Worm (Caenorhabditis elegans) whole organism, L2 larva: ENCODE results near the gene clec-160.
A peak's percentile ranks its signal among the peaks of the same experiment; 100 is the strongest.

Experiments
- C34F6.9 ChIP-seq: fragments of 150-350 bp; optimal IDR thresholded peaks from 2 replicates; lab custom pipeline; 2014; ENCODE audit warnings: missing biosample characterization, missing genetic modification characterization
- F13H6.1 ChIP-seq: sonication (generic microtip); optimal IDR thresholded peaks from 2 replicates; lab custom pipeline; 2016; ENCODE audit warnings: missing genetic modification characterization, missing compliant biosample characterization
- R02D3.7 ChIP-seq: fragments of 150-350 bp; optimal IDR thresholded peaks from 2 replicates; lab custom pipeline; 2014; ENCODE audit warnings: missing biosample characterization, missing genetic modification characterization
- Y55F3AM.14 ChIP-seq: fragments of 200-800 bp; sonication (Bioruptor generic); optimal IDR thresholded peaks from 2 replicates; lab custom pipeline; 2018; ENCODE audit warnings: mild to moderate bottlenecking, missing genetic modification characterization, missing compliant biosample characterization
- ZK546.5 ChIP-seq: sonication (generic microtip); optimal IDR thresholded peaks from 2 replicates; lab custom pipeline; 2017; ENCODE audit warnings: missing biosample characterization, missing genetic modification characterization
- alr-1 ChIP-seq: fragments of 150-350 bp; optimal IDR thresholded peaks from 2 replicates; lab custom pipeline; 2014; ENCODE audit warnings: missing biosample characterization, missing genetic modification characterization
- aly-2 ChIP-seq: fragments of 150-350 bp; optimal IDR thresholded peaks from 2 replicates; lab custom pipeline; 2014; ENCODE audit warnings: missing biosample characterization, missing genetic modification characterization
- ceh-16 ChIP-seq: fragments of 150-350 bp; optimal IDR thresholded peaks from 2 replicates; lab custom pipeline; 2014; ENCODE audit warnings: missing biosample characterization, missing genetic modification characterization
- ceh-82 ChIP-seq: fragments of 150-350 bp; optimal IDR thresholded peaks from 2 replicates; lab custom pipeline; 2014; ENCODE audit warnings: missing biosample characterization, missing genetic modification characterization
- crh-2 ChIP-seq: sonication (generic microtip); optimal IDR thresholded peaks from 2 replicates; lab custom pipeline; 2017; ENCODE audit warnings: missing biosample characterization, missing genetic modification characterization
- dmd-4 ChIP-seq: sonication (generic microtip); optimal IDR thresholded peaks from 2 replicates; lab custom pipeline; 2017; ENCODE audit warnings: missing biosample characterization, missing genetic modification characterization
- egl-27 ChIP-seq: sonication (generic microtip); optimal IDR thresholded peaks from 3 replicates; lab custom pipeline; 2017; ENCODE audit warnings: missing biosample characterization, missing genetic modification reagents, missing genetic modification characterization
- elt-1 ChIP-seq: fragments of 150-350 bp; optimal IDR thresholded peaks from 2 replicates; lab custom pipeline; 2014; ENCODE audit warnings: missing biosample characterization, missing genetic modification characterization
- elt-3 ChIP-seq: sonication (generic microtip); optimal IDR thresholded peaks from 2 replicates; lab custom pipeline; 2017; ENCODE audit warnings: missing biosample characterization, missing genetic modification characterization
- fos-1 ChIP-seq: fragments of 150-350 bp; optimal IDR thresholded peaks from 2 replicates; lab custom pipeline; 2014; ENCODE audit warnings: missing biosample characterization, missing genetic modification characterization
- gmeb-1 ChIP-seq: fragments of 150-350 bp; optimal IDR thresholded peaks from 2 replicates; lab custom pipeline; 2014; ENCODE audit warnings: missing biosample characterization, missing genetic modification characterization
- lin-39 ChIP-seq: fragments of 150-350 bp; optimal IDR thresholded peaks from 2 replicates; lab custom pipeline; 2014; ENCODE audit warnings: missing biosample characterization, missing genetic modification reagents, missing genetic modification characterization
- lsy-2 ChIP-seq, 2 experiments: fragments of 150-350 bp in 1 of 2; sonication (generic microtip) in 1 of 2; optimal IDR thresholded peaks; 2 replicates each; lab custom pipeline; 2014 to 2017; ENCODE audit warnings: missing biosample characterization in 2 of 2, missing genetic modification characterization in 2 of 2
- mab-5 ChIP-seq: fragments of 150-350 bp; optimal IDR thresholded peaks from 2 replicates; lab custom pipeline; 2014; ENCODE audit warnings: missing biosample characterization, missing genetic modification characterization
- mbf-1 ChIP-seq: sonication (generic microtip); optimal IDR thresholded peaks from 2 replicates; lab custom pipeline; 2017; ENCODE audit warnings: missing biosample characterization, missing genetic modification characterization
- mdl-1 ChIP-seq, 2 experiments: fragments of 150-350 bp in 1 of 2; sonication (generic microtip) in 1 of 2; optimal IDR thresholded peaks; 2 replicates each; lab custom pipeline; 2017; ENCODE audit warnings: missing biosample characterization in 2 of 2, missing genetic modification characterization in 2 of 2
- nhr-12 ChIP-seq: fragments of 150-350 bp; optimal IDR thresholded peaks from 2 replicates; lab custom pipeline; 2014; ENCODE audit warnings: missing biosample characterization, missing genetic modification characterization
- nhr-129 ChIP-seq: fragments of 150-350 bp; optimal IDR thresholded peaks from 2 replicates; lab custom pipeline; 2014; ENCODE audit warnings: missing biosample characterization, missing genetic modification characterization
- nhr-21 ChIP-seq: fragments of 150-350 bp; optimal IDR thresholded peaks from 2 replicates; lab custom pipeline; 2014; ENCODE audit warnings: missing biosample characterization, missing genetic modification characterization
- nhr-23 ChIP-seq: fragments of 150-350 bp; optimal IDR thresholded peaks from 2 replicates; lab custom pipeline; 2014; ENCODE audit warnings: missing biosample characterization, missing genetic modification reagents, missing genetic modification characterization
- nhr-237 ChIP-seq: fragments of 150-350 bp; optimal IDR thresholded peaks from 2 replicates; lab custom pipeline; 2014; ENCODE audit warnings: missing biosample characterization, missing genetic modification characterization
- nhr-25 ChIP-seq: fragments of 150-350 bp; sonication (generic microtip); optimal IDR thresholded peaks from 3 replicates; lab custom pipeline; 2014; ENCODE audit warnings: missing biosample characterization, missing genetic modification characterization
- nhr-6 ChIP-seq: fragments of 150-350 bp; optimal IDR thresholded peaks from 2 replicates; lab custom pipeline; 2014; ENCODE audit warnings: missing biosample characterization, missing genetic modification characterization
- sem-4 ChIP-seq: fragments of 150-350 bp; optimal IDR thresholded peaks from 2 replicates; lab custom pipeline; 2014; ENCODE audit warnings: missing biosample characterization, missing genetic modification reagents, missing genetic modification characterization
- skn-1 ChIP-seq: sonication (generic microtip); optimal IDR thresholded peaks from 2 replicates; lab custom pipeline; 2017; ENCODE audit warnings: missing biosample characterization, missing genetic modification characterization
- sma-3 ChIP-seq: sonication (generic microtip); optimal IDR thresholded peaks from 2 replicates; lab custom pipeline; 2016; ENCODE audit warnings: missing genetic modification reagents, missing genetic modification characterization, missing compliant biosample characterization
- sma-9 ChIP-seq, 2 experiments: fragments of 150-350 bp in 1 of 2; sonication (generic microtip) in 1 of 2; optimal IDR thresholded peaks; 2 replicates each; lab custom pipeline; 2014 to 2016; ENCODE audit warnings: missing genetic modification characterization in 2 of 2, mild to moderate bottlenecking in 1 of 2, missing biosample characterization in 1 of 2, missing compliant biosample characterization in 1 of 2, missing genetic modification reagents in 1 of 2, moderate library complexity in 1 of 2
- unc-55 ChIP-seq: fragments of 150-350 bp; sonication (generic microtip); optimal IDR thresholded peaks from 3 replicates; lab custom pipeline; 2014; ENCODE audit warnings: missing biosample characterization, missing genetic modification reagents, missing genetic modification characterization
- unc-62 ChIP-seq: fragments of 150-350 bp; optimal IDR thresholded peaks from 2 replicates; lab custom pipeline; 2014; ENCODE audit warnings: missing biosample characterization, missing genetic modification reagents, missing genetic modification characterization
- zag-1 ChIP-seq: fragments of 150-350 bp; optimal IDR thresholded peaks from 2 replicates; lab custom pipeline; 2014; ENCODE audit warnings: missing biosample characterization, missing genetic modification characterization
- ztf-11 ChIP-seq: sonication (generic microtip); optimal IDR thresholded peaks from 2 replicates; lab custom pipeline; 2017; ENCODE audit warnings: missing biosample characterization, missing genetic modification characterization
- ztf-4 ChIP-seq: fragments of 150-350 bp; optimal IDR thresholded peaks from 2 replicates; lab custom pipeline; 2014; ENCODE audit warnings: missing biosample characterization, missing genetic modification characterization

The clec-160 gene

DNA sequence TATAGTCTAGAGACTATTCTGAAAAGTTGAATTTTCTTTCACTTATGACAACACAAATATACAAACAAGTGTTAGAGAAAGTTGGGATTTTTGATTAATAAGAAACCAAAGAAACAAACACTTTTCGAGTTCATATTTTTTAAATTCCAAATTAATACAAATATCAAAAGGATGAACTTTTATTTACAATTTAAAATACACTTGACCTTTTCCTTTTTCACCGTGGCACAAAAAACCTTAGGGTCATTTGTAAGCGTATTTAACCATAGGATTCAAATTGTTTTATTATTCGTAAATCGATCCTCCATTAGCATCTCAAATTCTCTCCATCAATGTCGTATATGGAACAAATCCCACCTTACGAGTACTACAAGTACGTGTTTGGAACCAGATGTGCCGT lies 39.9 kb downstream of the clec-160 start, which contains the start of gene C02F5.5:
C02F5.5 (plus strand) TSS at position 301 of the 400 bp plus-strand sequence.
- TF ChIP-seq dmd-4 (tag; lab: Kevin White, UChicago): no peak
- no peak for TF ChIP-seq mbf-1 (tag; lab: Kevin White, UChicago)
- TF ChIP-seq ceh-16 (tag; lab: Kevin White, UChicago): no peak
- no peak for TF ChIP-seq ceh-82 (tag; lab: Kevin White, UChicago)
- no peak for TF ChIP-seq nhr-21 (tag; lab: Kevin White, UChicago)
- no peak for TF ChIP-seq elt-1 (tag; lab: Kevin White, UChicago)
- no peak for TF ChIP-seq lin-39 (tag; lab: Kevin White, UChicago)
- no peak for TF ChIP-seq ztf-11 (tag; lab: Kevin White, UChicago)
- no peak for TF ChIP-seq nhr-6 (tag; lab: Kevin White, UChicago)
- TF ChIP-seq R02D3.7 (tag; lab: Kevin White, UChicago): no peak

DNA sequence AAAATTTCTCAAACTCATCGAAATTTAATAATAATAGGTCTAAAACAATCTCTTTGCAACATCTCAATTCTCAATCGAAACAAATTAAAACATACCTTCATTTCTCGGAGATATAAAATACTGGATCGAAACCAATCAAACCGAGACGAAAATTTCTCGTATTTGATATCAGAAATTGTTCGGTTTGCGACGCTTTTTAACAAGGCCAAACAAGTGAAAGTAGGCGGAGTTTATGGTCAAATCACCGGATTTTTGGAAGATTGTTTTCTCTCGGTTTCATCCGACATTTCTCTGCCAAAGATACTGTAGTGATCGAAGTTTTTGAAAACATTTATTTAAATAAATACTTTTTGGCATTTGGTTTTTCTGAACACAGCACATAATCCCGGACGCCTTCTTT lies 40.4 kb downstream of the clec-160 start, which contains the start of gene C02F5.14:
C02F5.14 (minus strand) TSS at position 157 of the 400 bp plus-strand sequence.
- TF ChIP-seq sem-4 (tag; lab: Kevin White, UChicago): no peak
- TF ChIP-seq aly-2 (tag; lab: Kevin White, UChicago): no peak

DNA sequence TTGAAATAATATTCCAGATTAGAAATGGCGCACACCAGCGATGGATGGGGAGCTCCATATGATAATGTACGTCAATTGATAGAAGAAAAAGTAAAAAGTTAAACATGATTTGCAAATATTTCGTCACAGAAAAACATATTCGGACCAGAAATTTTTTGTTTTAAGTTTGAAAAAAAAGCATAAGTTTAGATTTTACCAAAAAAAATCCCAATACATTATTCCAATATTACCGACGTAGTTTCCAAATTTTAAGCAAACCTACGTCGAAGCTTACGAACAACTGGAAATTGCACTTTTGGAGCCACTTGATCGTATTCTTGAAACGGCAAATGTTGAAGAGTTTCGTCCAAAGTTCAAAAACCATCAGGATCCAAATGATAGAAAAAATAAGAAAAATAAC lies 43.1 kb downstream of the clec-160 start, which contains the start of gene henn-1:
henn-1 (plus strand) TSS at position 18 of the 400 bp plus-strand sequence.
- TF ChIP-seq alr-1: no peak
- TF ChIP-seq gmeb-1 (tag; lab: Kevin White, UChicago): no peak
- TF ChIP-seq lsy-2 (tag; optimal IDR thresholded peaks at IDR 0.05; lab: Kevin White, UChicago): no peak
- TF ChIP-seq sem-4 (tag; lab: Kevin White, UChicago): no peak
- no peak for TF ChIP-seq mbf-1 (tag; lab: Kevin White, UChicago)
- no peak for TF ChIP-seq elt-3 (tag; lab: Kevin White, UChicago)
- no peak for TF ChIP-seq nhr-237 (tag; lab: Kevin White, UChicago)
- no peak for TF ChIP-seq nhr-23 (tag; lab: Kevin White, UChicago)
- TF ChIP-seq ZK546.5 (tag; lab: Kevin White, UChicago): no peak
- TF ChIP-seq nhr-6 (tag; lab: Kevin White, UChicago): no peak
- no peak for TF ChIP-seq mab-5 (tag; lab: Kevin White, UChicago)
- no peak for TF ChIP-seq zag-1 (tag; lab: Kevin White, UChicago)
- no peak for TF ChIP-seq mdl-1 (tag; optimal IDR thresholded peaks at IDR 0.05; lab: Kevin White, UChicago)
- no peak for TF ChIP-seq ztf-11 (tag; lab: Kevin White, UChicago)
- TF ChIP-seq Y55F3AM.14 (GFP tag; lab: Kevin White, UChicago): no peak
- TF ChIP-seq lin-39 (tag; lab: Kevin White, UChicago): no peak
- TF ChIP-seq aly-2 (tag; lab: Kevin White, UChicago): no peak

DNA sequence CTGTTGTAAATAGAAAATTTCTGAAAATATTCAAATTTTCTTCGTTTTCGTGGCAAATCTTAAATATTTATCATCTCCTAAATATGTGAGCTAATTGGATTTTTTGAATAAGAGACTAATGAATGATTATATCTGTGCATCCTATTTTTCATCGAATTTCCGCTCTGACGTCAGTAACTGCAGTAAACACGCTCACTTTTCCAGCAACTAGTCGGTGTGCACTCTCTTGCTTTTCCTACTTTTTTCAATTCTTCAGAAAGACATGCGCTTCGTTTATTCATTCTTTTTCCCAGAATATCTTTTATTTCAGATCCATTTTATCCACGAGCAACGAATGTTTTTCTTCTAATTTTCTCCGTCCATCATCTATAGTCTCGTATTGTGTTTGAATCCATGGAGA lies 46.3 kb downstream of the clec-160 start:
- TF ChIP-seq gmeb-1 (tag; lab: Kevin White, UChicago) (no peak), fos-1 (no peak), sma-3 (GFP tag; lab: Kevin White, UChicago) (no peak), elt-3 (tag; lab: Kevin White, UChicago) (no peak), dmd-4 (tag; lab: Kevin White, UChicago) (no peak), F13H6.1 (tag; lab: Kevin White, UChicago) (no peak), lin-39 (tag; lab: Kevin White, UChicago) (no peak), lsy-2 (tag; optimal IDR thresholded peaks at IDR 0.05; lab: Kevin White, UChicago) (peak in 1 of 2 experiments; percentile 57), egl-27 (tag; lab: Kevin White, UChicago) (no peak), unc-55 (no peak), aly-2 (tag; lab: Kevin White, UChicago) (no peak), nhr-25 (tag; lab: Kevin White, UChicago) (no peak), mdl-1 (tag; optimal IDR thresholded peaks at IDR 0.05; lab: Kevin White, UChicago) (no peak), nhr-6 (tag; lab: Kevin White, UChicago) (peak; percentile 41), mbf-1 (tag; lab: Kevin White, UChicago) (no peak), skn-1 (tag; lab: Kevin White, UChicago) (no peak), ztf-11 (tag; lab: Kevin White, UChicago) (no peak), zag-1 (tag; lab: Kevin White, UChicago) (no peak), nhr-23 (tag; lab: Kevin White, UChicago) (no peak), sma-9 (GFP tag; optimal IDR thresholded peaks at IDR 0.05; lab: Kevin White, UChicago) (peak; percentile 8), sma-9 (tag; optimal IDR thresholded peaks at IDR 0.05; lab: Kevin White, UChicago) (no peak), unc-62 (GFP tag; lab: Kevin White, UChicago) (no peak), nhr-12 (no peak), alr-1 (no peak), sem-4 (tag; lab: Kevin White, UChicago) (no peak), nhr-129 (peak; percentile 2), elt-1 (tag; lab: Kevin White, UChicago) (no peak), Y55F3AM.14 (GFP tag; lab: Kevin White, UChicago) (no peak), crh-2 (tag; lab: Kevin White, UChicago) (peak; percentile 42), C34F6.9 (tag; lab: Kevin White, UChicago) (peak; percentile 48), ceh-82 (tag; lab: Kevin White, UChicago) (no peak), ztf-4 (tag; lab: Kevin White, UChicago) (no peak)
